Fruit fly (Drosophila melanogaster): ENCODE measurements around the gene mRpL2.

mRpL2 gene

dm6 chr3L:11164899-11165298 lies 44.3 kb downstream of the mRpL2 start, which contains the start of gene Alg10 (continued):
- TF ChIP-seq usp (GFP tag; optimal IDR thresholded peaks at IDR 0.05) = no peak
- TF ChIP-seq tap (tag; optimal IDR thresholded peaks at IDR 0.05) = no peak
- TF ChIP-seq CG10654 (GFP tag; optimal IDR thresholded peaks at IDR 0.05) = no peak

DNA sequence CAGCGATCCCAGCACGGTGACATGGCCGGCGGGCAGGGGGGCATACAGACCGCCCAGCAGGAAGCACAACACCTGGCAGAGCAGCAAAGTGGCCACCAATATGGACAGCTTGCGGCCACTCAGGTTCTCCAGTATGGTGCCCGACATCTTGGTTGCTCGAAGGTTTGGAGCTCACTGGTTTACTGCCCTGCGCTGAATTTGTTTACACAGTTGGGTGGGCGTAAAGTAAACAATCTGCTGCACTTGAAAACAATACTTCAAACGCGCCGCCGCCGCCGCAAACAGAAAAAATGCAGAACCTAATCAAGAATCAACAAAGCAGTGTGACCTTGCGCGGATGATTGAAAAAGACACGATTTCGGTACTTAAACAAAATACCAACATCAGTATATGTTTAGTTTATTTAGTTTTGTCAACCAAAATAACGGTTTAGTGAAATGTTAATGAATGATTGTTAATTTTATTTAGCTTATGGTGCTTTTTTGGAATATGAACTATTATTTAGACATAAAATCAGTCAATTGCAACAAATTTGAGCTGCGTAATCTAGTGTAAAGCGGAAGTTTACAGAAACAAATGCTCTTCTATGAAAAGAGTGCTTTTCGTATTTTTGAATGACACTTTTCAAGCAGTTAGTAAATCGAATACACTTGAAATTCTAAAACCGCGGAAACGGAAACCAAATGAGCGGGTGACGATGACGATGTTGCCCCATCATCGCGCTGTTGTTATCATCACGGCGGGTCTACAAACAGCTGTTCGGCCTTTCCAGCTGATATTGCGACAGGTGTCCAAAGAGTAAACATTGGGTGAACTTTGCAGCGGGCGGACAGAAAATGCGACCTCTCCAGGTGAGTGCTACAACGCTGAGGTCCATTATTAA lies 48.9 kb downstream of the mRpL2 start, which contains the start of the genes wls and Adck5:
Gene wls, minus strand, starts transcription at position 327 of the 883 bp plus-strand sequence.
Gene Adck5, plus strand, starts transcription at position 519 of the 883 bp plus-strand sequence.
- no peak for TF ChIP-seq CG3838 (GFP tag; optimal IDR thresholded peaks at IDR 0.05)
- TF ChIP-seq sob (GFP tag; IDR thresholded peaks at IDR 0.05) = peak; percentile 55; the same call in 1 of the 2 replicates
- peak; percentile 24; the same call in 1 of the 2 replicates for TF ChIP-seq Bgb (GFP tag; IDR thresholded peaks at IDR 0.05; ENCODE audit: partially characterized antibody)
- peak; percentile 81 for TF ChIP-seq CG7987 (GFP tag; optimal IDR thresholded peaks at IDR 0.05)
- no peak for TF ChIP-seq CG9215 (GFP tag; IDR thresholded peaks at IDR 0.05)
- peak; percentile 26 for TF ChIP-seq nerfin-1 (tag; optimal IDR thresholded peaks at IDR 0.05)
- peak; percentile 45 for TF ChIP-seq CG11398 (GFP tag; optimal IDR thresholded peaks at IDR 0.05)
- TF ChIP-seq zen2 (GFP tag; IDR thresholded peaks at IDR 0.05; ENCODE audit: partially characterized antibody) = peak; percentile 41; the same call in 2 of the 3 replicates
- no peak for TF ChIP-seq CG2712 (tag; optimal IDR thresholded peaks at IDR 0.05)
- TF ChIP-seq CG13123 (GFP tag; optimal IDR thresholded peaks at IDR 0.05) = peak; percentile 10
- TF ChIP-seq CG1024 (GFP tag; IDR thresholded peaks at IDR 0.05) = no peak; the same call in 1 of the 2 replicates
- TF ChIP-seq schlank (tag; optimal IDR thresholded peaks at IDR 0.05) = peak; percentile 71
- TF ChIP-seq Meics (GFP tag; optimal IDR thresholded peaks at IDR 0.05) = peak; percentile 76
- peak; percentile 41 for TF ChIP-seq pzg (GFP tag; optimal IDR thresholded peaks at IDR 0.05)
- TF ChIP-seq bbx (GFP tag; IDR thresholded peaks at IDR 0.05; ENCODE audit: partially characterized antibody) = 0 out of 2 replicates have a peak, but pooled peaks have one; percentile 8
- no peak for TF ChIP-seq dimm (GFP tag; IDR thresholded peaks at IDR 0.05)
- TF ChIP-seq chm (GFP tag; IDR thresholded peaks at IDR 0.05) = peak; percentile 17; the same call in 1 of the 2 replicates
- TF ChIP-seq BtbVII (GFP tag; optimal IDR thresholded peaks at IDR 0.05) = peak; percentile 79
- peak; percentile 18 for TF ChIP-seq slou (GFP tag; optimal IDR thresholded peaks at IDR 0.05)
- no peak for TF ChIP-seq CG14965 (GFP tag; optimal IDR thresholded peaks at IDR 0.05; ENCODE audit: borderline replicate concordance)
- TF ChIP-seq maf-S (GFP tag; optimal IDR thresholded peaks at IDR 0.05) = peak; percentile 11
- TF ChIP-seq CG8281 (tag; optimal IDR thresholded peaks at IDR 0.05) = peak; percentile 15
- peak; percentile 65 for TF ChIP-seq mirr (GFP tag; optimal IDR thresholded peaks at IDR 0.05)
- no peak for TF ChIP-seq sima (GFP tag; optimal IDR thresholded peaks at IDR 0.05)
- no peak for TF ChIP-seq CG14441 (GFP tag; IDR thresholded peaks at IDR 0.05)
- TF ChIP-seq CG7839 (tag; optimal IDR thresholded peaks at IDR 0.05) = no peak
- TF ChIP-seq Dbx (GFP tag; IDR thresholded peaks at IDR 0.05) = 0 out of 3 replicates have a peak, but pooled peaks have one; percentile 22
- no peak for TF ChIP-seq Dfd (GFP tag; optimal IDR thresholded peaks at IDR 0.05)
- TF ChIP-seq dmrt11E (tag; optimal IDR thresholded peaks at IDR 0.05) = no peak
- TF ChIP-seq CG7357 (GFP tag; IDR thresholded peaks at IDR 0.05) = no peak
- peak; percentile 80 for TF ChIP-seq MTF-1 (GFP tag; optimal IDR thresholded peaks at IDR 0.05; ENCODE audit: borderline replicate concordance)
- TF ChIP-seq Ets97D (GFP tag; optimal IDR thresholded peaks at IDR 0.05) = peak; percentile 98
- TF ChIP-seq lov (optimal IDR thresholded peaks at IDR 0.05) = no peak
- peak; percentile 46; the same call in 1 of the 3 replicates for TF ChIP-seq lov (GFP tag; IDR thresholded peaks at IDR 0.05)
- no peak for TF ChIP-seq prd (optimal IDR thresholded peaks at IDR 0.05)
- no peak for TF ChIP-seq prd (GFP tag; IDR thresholded peaks at IDR 0.05)
- no peak for TF ChIP-seq Lim3 (GFP tag; IDR thresholded peaks at IDR 0.05)
- peak; percentile 38; the same call in 1 of the 2 replicates for TF ChIP-seq CG16779 (GFP tag; IDR thresholded peaks at IDR 0.05)
- TF ChIP-seq Ssrp (tag; optimal IDR thresholded peaks at IDR 0.05) = peak; percentile 6
- TF ChIP-seq CG13296 (GFP tag; optimal IDR thresholded peaks at IDR 0.05) = peak; percentile 70
- TF ChIP-seq CG8388 (GFP tag; optimal IDR thresholded peaks at IDR 0.05) = peak; percentile 23
- peak; percentile 45 for TF ChIP-seq nmo (GFP tag; optimal IDR thresholded peaks at IDR 0.05)
- peak; percentile 7 for TF ChIP-seq CG5180 (GFP tag; optimal IDR thresholded peaks at IDR 0.05)
- peak; percentile 15 for TF ChIP-seq CG33213 (GFP tag; optimal IDR thresholded peaks at IDR 0.05)

Measured in whole organism, embryonic.